Worm (Caenorhabditis elegans): ENCODE measurements around the gene C14E2.3.

- TF ChIP-seq ref-1 (GFP tag; conservative IDR thresholded peaks at IDR 0.05) (no peak), ztf-23 (GFP tag; IDR thresholded peaks at IDR 0.05) (no peak), med-1 (GFP tag; optimal IDR thresholded peaks at IDR 0.05; ENCODE audit: insufficient read depth) (no peak), tab-1 (GFP tag; IDR thresholded peaks at IDR 0.05) (no peak), cog-1 (tag; optimal IDR thresholded peaks at IDR 0.05) (no peak), klf-2 (GFP tag; conservative IDR thresholded peaks at IDR 0.05) (no peak), T22C8.4 (GFP tag; IDR thresholded peaks at IDR 0.05) (no peak), flt-1 (GFP tag; IDR thresholded peaks at IDR 0.05) (no peak), ztf-29 (GFP tag; IDR thresholded peaks at IDR 0.05) (no peak)
Observed at ce11 chrX:1850525-1850924, 39.2 kb upstream of the C14E2.3 start.
